Fruit fly (Drosophila melanogaster) Kc167 (cell line): Measurements from ENCODE around the gene Cpr5C.

Source experiments
- Myc ChIP-seq: fragments of >200 bp; optimal IDR thresholded peaks from 2 replicates; lab custom pipeline; 2017; ENCODE audit warnings: missing external identifiers
- Sin3A ChIP-seq: fragments of >200 bp; optimal IDR thresholded peaks from 2 replicates; lab custom pipeline; 2018; ENCODE audit warnings: missing external identifiers
- h ChIP-seq: fragments of >200 bp; optimal IDR thresholded peaks from 3 replicates; lab custom pipeline; 2018; ENCODE audit warnings: missing external identifiers
- insv ChIP-seq: fragments of >200 bp; optimal IDR thresholded peaks from 3 replicates; lab custom pipeline; 2018; ENCODE audit warnings: missing external identifiers
- psq ChIP-seq: fragments of >200 bp; optimal IDR thresholded peaks from 2 replicates; lab custom pipeline; 2017; ENCODE audit warnings: missing external identifiers
- ttk ChIP-seq: sonication (Bioruptor generic); optimal IDR thresholded peaks from 2 replicates; lab custom pipeline; 2017; ENCODE audit warnings: missing external identifiers

Gene Cpr5C

DNA sequence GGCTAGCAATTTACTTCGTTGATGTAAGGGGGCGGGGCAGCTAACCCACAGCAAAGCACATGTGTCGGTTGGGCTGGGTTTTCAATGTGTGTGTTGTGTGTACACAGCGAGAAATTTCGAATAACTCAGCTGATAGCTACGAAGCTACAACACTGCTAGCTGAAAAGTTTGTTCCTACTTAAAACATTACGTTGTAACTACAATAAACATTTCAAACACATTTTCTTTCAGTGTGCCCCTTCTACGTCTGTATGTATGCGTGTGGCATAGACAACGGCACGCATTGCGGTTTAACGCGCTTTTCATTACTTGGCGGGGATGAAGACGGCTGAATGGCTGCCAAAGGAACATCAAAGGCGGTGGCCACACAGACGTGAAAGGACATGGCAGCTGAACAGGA, 43.1 kb downstream of the Cpr5C start:
- TF ChIP-seq ttk, result no peak
- no peak for TF ChIP-seq Sin3A (lab: Kevin White, UChicago)
- no peak for TF ChIP-seq insv
- TF ChIP-seq h, result no peak
- TF ChIP-seq Myc, result no peak
- TF ChIP-seq psq (lab: Kevin White, UChicago), result no peak

DNA sequence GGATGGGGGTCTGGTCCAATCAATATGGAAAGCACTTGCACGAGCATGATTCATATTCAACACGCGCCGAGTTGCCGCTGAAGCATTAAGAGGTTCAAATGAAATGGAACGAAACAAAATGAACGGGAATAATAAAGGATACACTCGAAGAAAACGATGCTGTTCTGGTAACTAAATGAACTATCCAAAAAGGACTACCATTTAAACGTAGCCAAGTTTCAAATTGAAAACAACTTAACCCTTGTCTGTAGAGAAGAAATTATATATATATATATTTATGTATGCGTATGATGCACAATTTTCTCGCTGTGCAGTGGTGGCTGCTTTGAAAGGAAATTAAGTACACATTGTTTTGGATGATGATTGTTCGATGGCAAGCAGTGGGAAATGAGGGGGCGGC, 48.2 kb downstream of the Cpr5C start:
- no peak for TF ChIP-seq Myc
- no peak for TF ChIP-seq psq (lab: Kevin White, UChicago)
- no peak for TF ChIP-seq ttk
- TF ChIP-seq insv, result no peak
- TF ChIP-seq h, result no peak

DNA sequence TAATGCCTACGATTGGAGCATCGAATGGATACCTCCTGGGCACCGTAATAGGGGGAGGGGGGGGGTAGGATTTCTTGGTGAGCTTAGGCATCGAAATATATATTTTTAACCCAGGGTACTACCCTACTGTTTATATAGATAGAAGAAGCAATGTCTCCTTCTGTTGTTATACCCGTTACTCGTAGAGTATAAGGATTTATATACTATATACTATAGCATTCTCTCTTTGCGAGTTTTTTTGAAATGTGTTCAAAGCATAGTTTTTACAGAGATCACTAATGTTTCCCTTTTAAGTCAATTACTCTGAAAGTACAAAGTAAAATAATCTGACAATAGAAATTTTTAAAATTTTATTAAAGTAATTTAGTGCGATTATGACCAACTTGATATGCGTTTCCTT, 49.0 kb downstream of the Cpr5C start, which contains the start of gene CG43136:
CG43136 (plus strand) TSS at position 301 of the 400 bp plus-strand sequence.
- TF ChIP-seq insv (no peak), Myc (no peak), Sin3A (lab: Kevin White, UChicago) (no peak), h (no peak), psq (lab: Kevin White, UChicago) (no peak), ttk (no peak)
